Worm (Caenorhabditis elegans): ENCODE results near the gene spe-51.
A peak's percentile ranks its signal among the peaks of the same experiment; 100 is the strongest.

The spe-51 gene

DNA sequence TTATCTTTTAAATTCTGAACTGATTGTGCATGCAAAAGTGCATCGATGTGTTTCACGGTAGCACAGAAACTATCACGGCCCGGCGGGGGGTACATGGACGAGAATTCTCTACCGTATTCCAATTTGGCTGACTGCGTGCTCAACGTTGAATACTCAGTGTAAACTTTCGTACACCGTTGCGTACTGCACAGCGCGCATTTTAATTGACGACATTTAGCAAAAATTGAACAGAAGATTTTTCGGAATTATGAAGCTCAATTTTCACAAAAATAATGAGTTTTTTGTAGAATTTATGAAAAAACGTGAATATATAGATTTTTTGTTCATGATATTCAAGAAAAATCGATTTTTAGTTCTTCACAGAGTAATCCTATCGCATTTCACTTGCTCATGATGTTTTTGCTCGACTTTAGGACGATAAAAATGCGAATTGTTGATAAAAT is 32.9 kb downstream of the spe-51 start (continued):
- TF ChIP-seq Y5F2A.4 (GFP tag; optimal IDR thresholded peaks at IDR 0.05) (peak; percentile 35), dmd-9 (GFP tag; IDR thresholded peaks at IDR 0.05) (peak; percentile 100), egl-43 (GFP tag; IDR thresholded peaks at IDR 0.05) (peak; percentile 99), madf-5 (GFP tag; IDR thresholded peaks at IDR 0.05) (peak; percentile 95 to 100), spr-1 (tag; optimal IDR thresholded peaks at IDR 0.05) (peak; percentile 89), dmd-6 (GFP tag; IDR thresholded peaks at IDR 0.05) (peak; percentile 100), nhr-42 (GFP tag; IDR thresholded peaks at IDR 0.05) (peak; percentile 100), nhr-41 (GFP tag; IDR thresholded peaks at IDR 0.05) (peak; percentile 99), F44E2.7 (GFP tag; IDR thresholded peaks at IDR 0.05) (peak; percentile 92), D1046.2 (GFP tag; IDR thresholded peaks at IDR 0.05) (peak; percentile 99), set-16 (GFP tag; IDR thresholded peaks at IDR 0.05) (peak; percentile 58), nhr-102 (tag; optimal IDR thresholded peaks at IDR 0.05) (peak; percentile 96), hmg-1.1 (GFP tag; IDR thresholded peaks at IDR 0.05) (peak; percentile 100), zip-2 (tag; optimal IDR thresholded peaks at IDR 0.05) (peak; percentile 27), rbr-2 (tag; optimal IDR thresholded peaks at IDR 0.05) (peak; percentile 96), Y75B8A.6 (GFP tag; IDR thresholded peaks at IDR 0.05) (peak; percentile 100), daf-19 (GFP tag; conservative IDR thresholded peaks at IDR 0.05) (peak; percentile 99), ceh-44 (GFP tag; IDR thresholded peaks at IDR 0.05) (peak; percentile 99), tra-1 (GFP tag; IDR thresholded peaks at IDR 0.05) (peak; percentile 100), mdl-1 (tag; optimal IDR thresholded peaks at IDR 0.05) (peak in 1 of 2 experiments; percentile 23), mxl-2 (GFP tag; conservative IDR thresholded peaks at IDR 0.05) (peak; percentile 95), madf-9 (GFP tag; conservative IDR thresholded peaks at IDR 0.05) (peak; percentile 100), lin-38 (GFP tag; IDR thresholded peaks at IDR 0.05) (peak; percentile 100), tag-97 (GFP tag; IDR thresholded peaks at IDR 0.05) (peak; percentile 99), T20F7.1 (GFP tag; optimal IDR thresholded peaks at IDR 0.05) (peak; percentile 91), lin-15B (tag; optimal IDR thresholded peaks at IDR 0.05) (peak; percentile 13), dve-1 (tag; optimal IDR thresholded peaks at IDR 0.05; ENCODE audit: insufficient read depth) (peak; percentile 62), ctbp-1 (GFP tag; IDR thresholded peaks at IDR 0.05) (peak; percentile 99), jun-1 (tag; optimal IDR thresholded peaks at IDR 0.05) (peak; percentile 1), mes-2 (tag; optimal IDR thresholded peaks at IDR 0.05; ENCODE audit: poor library complexity, severe bottlenecking) (peak; percentile 80), mdt-29 (GFP tag; IDR thresholded peaks at IDR 0.05) (peak; percentile 99), mxl-3 (GFP tag; optimal IDR thresholded peaks at IDR 0.05) (peak; percentile 5), Y48G9A.11 (GFP tag; IDR thresholded peaks at IDR 0.05) (peak; percentile 96), ceh-20 (GFP tag; IDR thresholded peaks at IDR 0.05) (peak; percentile 100), hif-1 (tag; optimal IDR thresholded peaks at IDR 0.05) (peak; percentile 68 to 78), mep-1 (tag; optimal IDR thresholded peaks at IDR 0.05) (peak; percentile 68), pqm-1 (tag; optimal IDR thresholded peaks at IDR 0.05) (peak; percentile 7), hlh-11 (tag; optimal IDR thresholded peaks at IDR 0.05) (peak; percentile 86), php-3 (GFP tag; IDR thresholded peaks at IDR 0.05) (peak; percentile 100), F37D6.2 (tag; optimal IDR thresholded peaks at IDR 0.05) (peak; percentile 91), nhr-48 (tag; optimal IDR thresholded peaks at IDR 0.05) (peak; percentile 84), dmd-8 (GFP tag; IDR thresholded peaks at IDR 0.05) (peak; percentile 81), zfp-2 (tag; optimal IDR thresholded peaks at IDR 0.05) (peak; percentile 82), lsy-2 (tag; optimal IDR thresholded peaks at IDR 0.05) (peak; percentile 96 to 97), zfp-3 (GFP tag; conservative IDR thresholded peaks at IDR 0.05) (peak; percentile 100), lim-7 (GFP tag; IDR thresholded peaks at IDR 0.05) (peak; percentile 65; the same call in 1 of the 2 replicates), Y105C5A.15 (GFP tag; IDR thresholded peaks at IDR 0.05) (peak; percentile 93; the same call in 1 of the 2 replicates), F26F4.8 (GFP tag; conservative IDR thresholded peaks at IDR 0.05) (0 out of 2 replicates have a peak, but pooled peaks have one; percentile 53), arid-1 (GFP tag; conservative IDR thresholded peaks at IDR 0.05) (peak; percentile 98)
